Worm (Caenorhabditis elegans): ENCODE results near the gene rgs-6.

rgs-6 gene

ce11 chrX:5780672-5781182, 47.1 kb upstream of the rgs-6 start, which contains the start of gene sft-4 (continued):
- TF ChIP-seq Y75B8A.6 (GFP tag; IDR thresholded peaks at IDR 0.05) (no peak), aha-1 (tag) (peak; percentile 92), spr-1 (tag; optimal IDR thresholded peaks at IDR 0.05) (no peak), dmd-6 (GFP tag; IDR thresholded peaks at IDR 0.05) (peak; percentile 35), lsy-2 (tag; optimal IDR thresholded peaks at IDR 0.05) (peak in 1 of 2 experiments; percentile 66), unc-62 (GFP tag; optimal IDR thresholded peaks at IDR 0.05 in 1 of 2) (peak in 1 of 2 experiments; percentile 68), unc-62 (tag; optimal IDR thresholded peaks at IDR 0.05) (no peak), lin-1 (GFP tag; IDR thresholded peaks at IDR 0.05) (no peak)

- TF ChIP-seq dmd-8 (GFP tag; IDR thresholded peaks at IDR 0.05) (no peak), ztf-7 (tag; optimal IDR thresholded peaks at IDR 0.05) (no peak), F49E8.2 (tag; optimal IDR thresholded peaks at IDR 0.05; ENCODE audit: borderline replicate concordance) (no peak), nhr-76 (tag; optimal IDR thresholded peaks at IDR 0.05) (no peak), R02D3.7 (tag; optimal IDR thresholded peaks at IDR 0.05) (no peak), pha-4 (GFP tag; IDR thresholded peaks at IDR 0.05) (no peak), pha-4 (tag; optimal IDR thresholded peaks at IDR 0.05) (no peak), mxl-3 (GFP tag; optimal IDR thresholded peaks at IDR 0.05) (peak; percentile 80), hmg-1.1 (GFP tag; IDR thresholded peaks at IDR 0.05) (peak; percentile 68), nhr-41 (GFP tag; IDR thresholded peaks at IDR 0.05) (no peak), nhr-42 (GFP tag; IDR thresholded peaks at IDR 0.05) (no peak), Y105C5A.15 (GFP tag; IDR thresholded peaks at IDR 0.05) (no peak), nhr-6 (tag; optimal IDR thresholded peaks at IDR 0.05) (peak; percentile 69), php-3 (GFP tag; IDR thresholded peaks at IDR 0.05) (peak; percentile 59; the same call in 1 of the 2 replicates), ctbp-1 (GFP tag; IDR thresholded peaks at IDR 0.05) (0 out of 2 replicates have a peak, but pooled peaks have one; percentile 42), Y5F2A.4 (GFP tag; optimal IDR thresholded peaks at IDR 0.05) (no peak), T26A8.4 (GFP tag; IDR thresholded peaks at IDR 0.05) (no peak), vab-7 (GFP tag; IDR thresholded peaks at IDR 0.05) (0 out of 2 replicates have a peak, but pooled peaks have one; percentile 36), ceh-82 (tag; optimal IDR thresholded peaks at IDR 0.05) (no peak), aha-1 (tag) (peak; percentile 35), hlh-30 (tag; optimal IDR thresholded peaks at IDR 0.05; ENCODE audit: insufficient read depth) (peak; percentile 61), madf-9 (GFP tag; conservative IDR thresholded peaks at IDR 0.05) (no peak), ZK337.2 (GFP tag; IDR thresholded peaks at IDR 0.05) (no peak), spr-1 (tag; optimal IDR thresholded peaks at IDR 0.05) (no peak), spr-3 (GFP tag; optimal IDR thresholded peaks at IDR 0.05) (no peak), lin-13 (GFP tag; optimal IDR thresholded peaks at IDR 0.05) (peak; percentile 51), fkh-10 (GFP tag; optimal IDR thresholded peaks at IDR 0.05) (peak; percentile 54), arid-1 (GFP tag; conservative IDR thresholded peaks at IDR 0.05) (0 out of 2 replicates have a peak, but pooled peaks have one; percentile 16), ceh-20 (GFP tag; IDR thresholded peaks at IDR 0.05) (peak; percentile 51; the same call in 1 of the 2 replicates), unc-62 (GFP tag; optimal IDR thresholded peaks at IDR 0.05 in 1 of 2) (peak in 1 of 2 experiments; percentile 93), unc-62 (tag; optimal IDR thresholded peaks at IDR 0.05) (no peak), ces-1 (GFP tag; optimal IDR thresholded peaks at IDR 0.05) (no peak), lir-3 (tag; optimal IDR thresholded peaks at IDR 0.05) (no peak), zip-2 (tag; optimal IDR thresholded peaks at IDR 0.05) (no peak), tra-1 (GFP tag; IDR thresholded peaks at IDR 0.05) (0 out of 2 replicates have a peak, but pooled peaks have one; percentile 53), dve-1 (tag; optimal IDR thresholded peaks at IDR 0.05; ENCODE audit: insufficient read depth) (peak; percentile 63), zfp-3 (GFP tag; conservative IDR thresholded peaks at IDR 0.05) (no peak), nhr-28 (tag; optimal IDR thresholded peaks at IDR 0.05) (peak; percentile 63), dmd-6 (GFP tag; IDR thresholded peaks at IDR 0.05) (peak; percentile 60), zip-11 (GFP tag; IDR thresholded peaks at IDR 0.05) (no peak), pqm-1 (tag; optimal IDR thresholded peaks at IDR 0.05) (peak; percentile 21), set-16 (GFP tag; IDR thresholded peaks at IDR 0.05) (no peak; the same call in 1 of the 2 replicates), mdl-1 (tag; optimal IDR thresholded peaks at IDR 0.05) (peak in 1 of 2 experiments; percentile 71), D1046.2 (GFP tag; IDR thresholded peaks at IDR 0.05) (no peak), snpc-1.2 (GFP tag; IDR thresholded peaks at IDR 0.05) (no peak)
Observed at ce11 chrX:5775804-5776252, 42.2 kb upstream of the rgs-6 start.

Data from whole organism, L4 larva.